Worm (Caenorhabditis elegans) whole organism, midembryonic: ENCODE results near the gene F17H10.2.

Source experiments
- T22C8.4 ChIP-seq: fragments of 200-800 bp; sonication (Bioruptor generic); IDR thresholded peaks from 2 replicates; pipeline ENCODE4 v1.3.6; 2022; ENCODE audit warnings: missing genetic modification characterization, missing compliant biosample characterization
- cog-1 ChIP-seq: sonication (generic microtip); optimal IDR thresholded peaks from 2 replicates; lab custom pipeline; 2016; ENCODE audit warnings: missing genetic modification characterization, missing compliant biosample characterization
- flt-1 ChIP-seq: fragments of 200-800 bp; sonication (Bioruptor generic); IDR thresholded peaks from 2 replicates; pipeline ENCODE4 v1.3.6; 2022; ENCODE audit warnings: missing genetic modification characterization, missing compliant biosample characterization
- klf-2 ChIP-seq: fragments of 200-800 bp; sonication (Bioruptor generic); conservative IDR thresholded peaks from 2 replicates; pipeline ENCODE4 v1.3.6; 2022; ENCODE audit warnings: missing genetic modification reagents, missing genetic modification characterization, missing compliant biosample characterization
- med-1 ChIP-seq: sonication (generic microtip); optimal IDR thresholded peaks from 2 replicates; lab custom pipeline; 2017; ENCODE audit warnings: missing genetic modification characterization, mild to moderate bottlenecking, missing compliant biosample characterization, antibody characterized with exemption, missing genetic modification reagents; ENCODE audit not compliant: insufficient read depth
- ref-1 ChIP-seq: fragments of 200-800 bp; sonication (Bioruptor generic); conservative IDR thresholded peaks from 2 replicates; pipeline ENCODE4 v1.3.6; 2022; ENCODE audit warnings: missing genetic modification reagents, missing genetic modification characterization, missing compliant biosample characterization
- tab-1 ChIP-seq: fragments of 200-800 bp; sonication (Bioruptor generic); IDR thresholded peaks from 2 replicates; pipeline ENCODE4 v1.3.6; 2022; ENCODE audit warnings: missing genetic modification characterization, missing compliant biosample characterization
- ztf-23 ChIP-seq: fragments of 200-800 bp; sonication (Bioruptor generic); IDR thresholded peaks from 2 replicates; pipeline ENCODE4 v1.3.6; 2022; ENCODE audit warnings: missing genetic modification reagents, missing genetic modification characterization, missing compliant biosample characterization
- ztf-29 ChIP-seq: fragments of 200-800 bp; sonication (Bioruptor generic); IDR thresholded peaks from 2 replicates; pipeline ENCODE4 v1.3.6; 2022; ENCODE audit warnings: missing genetic modification reagents, missing genetic modification characterization, missing compliant biosample characterization

Gene F17H10.2

ce11 chrX:13126420-13126819, 12.8 kb downstream of the F17H10.2 start, which contains the start of gene F17H10.4:
Gene F17H10.4 (minus strand): TSS chrX:13126520.
- TF ChIP-seq ref-1 (GFP tag; lab: Robert Waterston, UW) (no peak), klf-2 (no peak), med-1 (GFP tag; lab: Kevin White, UChicago) (no peak), T22C8.4 (no peak), ztf-29 (no peak), ztf-23 (no peak), flt-1 (no peak), cog-1 (tag; lab: Kevin White, UChicago) (no peak), tab-1 (GFP tag; lab: Robert Waterston, UW) (no peak)

- TF ChIP-seq ztf-23 (no peak), flt-1 (no peak), tab-1 (GFP tag; lab: Robert Waterston, UW) (no peak), med-1 (GFP tag; lab: Kevin White, UChicago) (no peak), ztf-29 (no peak), cog-1 (tag; lab: Kevin White, UChicago) (no peak), T22C8.4 (no peak), ref-1 (GFP tag; lab: Robert Waterston, UW) (no peak), klf-2 (no peak)
Measured at ce11 chrX:13129949-13130348, 16.4 kb downstream of the F17H10.2 start, which contains the start of gene spin-3. Gene spin-3 (plus strand): TSS chrX:13130249.

- TF ChIP-seq ztf-29: no peak
- no peak for TF ChIP-seq T22C8.4
- no peak for TF ChIP-seq cog-1 (tag; lab: Kevin White, UChicago)
- no peak for TF ChIP-seq med-1 (GFP tag; lab: Kevin White, UChicago)
- no peak for TF ChIP-seq ref-1 (GFP tag; lab: Robert Waterston, UW)
- no peak for TF ChIP-seq klf-2
- no peak for TF ChIP-seq ztf-23
- TF ChIP-seq flt-1: no peak
- TF ChIP-seq tab-1 (GFP tag; lab: Robert Waterston, UW): no peak
Measured at ce11 chrX:13134807-13135206, 21.2 kb downstream of the F17H10.2 start, which contains the start of gene F09A5.2. Gene F09A5.2 (plus strand): TSS chrX:13135107.

DNA sequence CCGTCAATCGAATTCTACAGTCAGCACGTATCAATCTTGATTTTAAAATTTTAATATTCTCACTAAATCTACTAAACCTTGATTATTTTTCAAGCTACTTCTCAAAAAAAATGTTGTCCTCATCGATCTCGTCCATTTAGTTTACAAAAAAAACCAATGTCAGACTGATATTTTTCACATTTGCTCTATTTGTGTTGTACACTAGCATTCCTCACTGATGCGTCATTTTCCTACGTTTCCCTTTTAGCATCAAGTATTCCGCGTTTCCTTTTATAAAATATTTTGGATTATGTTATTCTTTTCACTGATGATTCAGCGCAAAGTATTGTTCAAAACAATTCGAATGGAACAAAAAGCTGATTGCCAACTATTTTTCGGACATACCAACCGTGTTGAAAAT, 25.9 kb downstream of the F17H10.2 start, which contains the start of gene ttr-34:
Gene ttr-34, plus strand, starts transcription at position 301 of the 400 bp plus-strand sequence.
- TF ChIP-seq T22C8.4 (no peak), flt-1 (no peak), ztf-29 (no peak)

- TF ChIP-seq med-1 (GFP tag; lab: Kevin White, UChicago): no peak
- peak; percentile 8 for TF ChIP-seq cog-1 (tag; lab: Kevin White, UChicago)
- no peak for TF ChIP-seq T22C8.4
Measured at ce11 chrX:13141440-13141839, 27.9 kb downstream of the F17H10.2 start, which contains the start of gene F09A5.3. Gene F09A5.3 (plus strand): TSS chrX:13141601.

ce11 chrX:13143236-13143635, 29.7 kb downstream of the F17H10.2 start:
- TF ChIP-seq med-1 (GFP tag; lab: Kevin White, UChicago) (no peak), cog-1 (tag; lab: Kevin White, UChicago) (peak; percentile 51), tab-1 (GFP tag; lab: Robert Waterston, UW) (peak; percentile 54; the same call in 1 of the 2 replicates)

DNA sequence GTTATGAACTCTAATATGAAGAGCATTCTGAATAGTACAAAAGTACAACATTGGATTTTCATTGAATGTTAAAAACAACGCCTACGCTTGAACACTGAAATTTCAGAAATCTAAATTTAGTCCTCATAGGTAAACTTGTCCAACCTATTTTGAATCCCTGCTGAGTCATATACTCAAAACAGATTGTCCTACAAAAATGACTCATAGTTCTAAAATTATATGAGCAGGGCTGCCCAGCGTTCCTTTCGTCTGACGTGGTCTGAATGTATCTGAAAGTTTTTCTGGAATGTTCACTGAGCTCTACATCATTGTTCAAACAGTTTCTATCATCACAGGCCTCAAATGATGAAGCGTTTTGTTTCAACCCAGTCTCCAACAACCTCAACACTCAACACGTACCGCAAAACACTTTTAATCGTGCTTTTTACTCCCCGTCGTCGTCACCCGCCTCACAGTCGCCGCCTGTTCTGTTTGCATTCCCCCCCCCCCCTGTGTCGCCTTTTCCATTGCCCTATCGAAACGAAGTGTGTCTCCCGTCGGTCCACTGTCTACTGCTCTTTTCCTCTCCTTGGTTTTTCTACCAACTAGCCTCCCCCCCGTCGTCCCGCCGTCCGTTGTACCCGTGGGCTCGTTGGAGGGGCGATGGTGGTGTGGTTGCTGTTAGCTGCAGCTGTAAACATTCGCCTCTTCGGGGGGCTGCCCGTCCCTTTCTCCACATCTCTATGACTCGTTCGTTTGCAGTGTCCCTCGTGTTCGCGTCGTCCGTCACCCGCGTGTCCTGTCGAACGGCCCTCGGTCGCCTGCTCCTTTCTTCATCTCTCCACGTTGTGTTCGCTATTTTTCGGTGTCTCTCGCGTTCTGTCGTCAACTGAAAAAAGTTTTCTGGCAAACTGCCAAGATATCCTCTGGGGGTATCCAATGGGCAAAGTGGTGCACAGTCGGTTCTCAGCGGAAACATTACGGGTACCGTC, 30.5 kb downstream of the F17H10.2 start:
- peak; percentile 68 for TF ChIP-seq ztf-23
- TF ChIP-seq med-1 (GFP tag; lab: Kevin White, UChicago): peak; percentile 6
- no peak for TF ChIP-seq ref-1 (GFP tag; lab: Robert Waterston, UW)
- peak; percentile 5 for TF ChIP-seq cog-1 (tag; lab: Kevin White, UChicago)
- no peak for TF ChIP-seq klf-2
- peak; percentile 51; the same call in 1 of the 2 replicates for TF ChIP-seq ztf-29
- TF ChIP-seq flt-1: no peak; the same call in none of the 2 replicates
- TF ChIP-seq T22C8.4: 0 out of 2 replicates have a peak, but pooled peaks have one; percentile 21
- 0 out of 2 replicates have a peak, but pooled peaks have one; percentile 53 for TF ChIP-seq tab-1 (GFP tag; lab: Robert Waterston, UW)

DNA sequence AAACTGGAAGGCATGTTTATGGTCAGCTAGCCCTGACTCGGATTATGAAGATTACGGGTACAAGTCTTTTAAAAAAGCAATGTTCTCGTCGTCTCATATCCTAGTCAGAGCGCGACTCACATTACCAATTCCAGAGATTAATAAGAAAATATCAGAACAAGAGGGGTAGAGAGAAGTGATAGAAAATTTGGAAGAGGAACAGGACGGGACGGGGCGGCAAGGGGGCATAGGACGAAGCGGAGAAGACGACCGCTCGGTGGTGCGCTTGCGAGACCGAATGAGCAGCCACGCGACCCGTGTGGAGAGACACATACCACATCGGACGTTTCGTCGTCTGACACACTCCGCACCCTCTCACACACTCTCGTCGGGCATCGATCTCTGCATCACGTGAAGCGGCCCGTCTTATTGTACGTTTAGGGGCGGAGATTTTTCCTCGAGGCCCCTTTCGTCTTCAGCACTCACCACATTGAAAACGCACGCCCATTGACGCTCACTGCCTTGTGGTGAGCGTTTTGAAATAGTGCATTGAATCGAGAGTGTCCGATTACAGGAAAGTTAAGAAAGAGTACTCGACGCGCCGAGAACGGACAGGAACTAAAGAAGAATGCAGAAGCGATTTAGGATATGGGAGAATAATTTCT, 31.5 kb downstream of the F17H10.2 start:
- no peak for TF ChIP-seq klf-2
- TF ChIP-seq flt-1: peak; percentile 84
- TF ChIP-seq T22C8.4: peak; percentile 73
- TF ChIP-seq ztf-29: peak; percentile 35; the same call in 1 of the 2 replicates
- TF ChIP-seq ztf-23: no peak; the same call in 1 of the 2 replicates
- TF ChIP-seq tab-1 (GFP tag; lab: Robert Waterston, UW): peak; percentile 79
- 0 out of 2 replicates have a peak, but pooled peaks have one; percentile 9 for TF ChIP-seq ref-1 (GFP tag; lab: Robert Waterston, UW)
- TF ChIP-seq cog-1 (tag; lab: Kevin White, UChicago): peak; percentile 87
- TF ChIP-seq med-1 (GFP tag; lab: Kevin White, UChicago): no peak

DNA sequence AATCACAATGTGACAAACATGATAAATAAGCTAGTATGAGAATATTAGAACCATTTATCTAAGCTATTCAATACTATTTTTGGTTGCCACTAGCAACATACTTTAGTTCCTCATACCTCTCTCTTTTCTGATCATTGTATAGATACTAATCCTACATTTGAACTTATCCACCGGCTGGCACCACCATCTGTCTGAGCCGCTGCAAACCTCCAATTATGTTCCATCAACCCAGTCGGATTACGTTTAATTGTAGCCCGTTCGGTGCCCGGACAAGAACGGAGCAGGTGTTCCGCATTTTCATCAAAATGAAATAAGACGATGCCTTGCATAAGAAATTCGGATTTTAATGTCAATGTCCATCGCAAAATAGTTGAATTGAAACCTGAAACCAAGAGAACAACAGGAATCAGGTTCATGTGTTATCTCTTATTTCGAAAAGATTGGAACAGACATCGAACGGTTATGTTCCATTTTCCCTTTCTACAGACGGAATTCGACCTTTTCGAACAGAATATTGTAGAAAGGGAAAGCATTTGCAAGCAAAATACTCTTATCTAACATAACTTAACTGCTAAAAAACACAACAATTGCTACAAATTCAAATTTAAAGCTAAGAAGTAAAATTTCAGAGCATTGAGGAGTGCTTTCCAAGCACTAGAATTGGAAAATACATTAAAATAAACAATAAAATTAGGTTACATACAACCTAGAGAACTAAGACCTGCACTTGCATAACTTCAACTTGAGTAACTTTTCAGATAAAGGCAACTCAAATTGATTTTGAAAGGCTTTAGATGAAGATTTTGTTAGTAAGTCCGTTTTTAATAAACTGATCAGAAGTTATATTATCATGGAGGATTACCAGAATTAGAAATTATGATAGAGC, 32.7 kb downstream of the F17H10.2 start:
- TF ChIP-seq ref-1 (GFP tag; lab: Robert Waterston, UW) (no peak), flt-1 (peak; percentile 49; the same call in 1 of the 2 replicates), med-1 (GFP tag; lab: Kevin White, UChicago) (no peak), cog-1 (tag; lab: Kevin White, UChicago) (peak; percentile 13)
